Fruit fly (Drosophila melanogaster): ENCODE measurements around the gene CG3987.

The CG3987 gene

dm6 chr3R:15139816-15140473 is at the start of gene CG3987:
Gene CG3987, plus strand, starts transcription at chr3R:15139958.
- no peak for TF ChIP-seq gl (tag; optimal IDR thresholded peaks at IDR 0.05)
- peak; percentile 17 for TF ChIP-seq EcR (GFP tag; optimal IDR thresholded peaks at IDR 0.05)

- peak; percentile 67 for TF ChIP-seq CG15710 (tag; optimal IDR thresholded peaks at IDR 0.05)
- TF ChIP-seq EcR (GFP tag; optimal IDR thresholded peaks at IDR 0.05): peak; percentile 83
- peak; percentile 56 for TF ChIP-seq CG34367 (tag; optimal IDR thresholded peaks at IDR 0.05)
- peak; percentile 85 for TF ChIP-seq CG4496 (GFP tag; IDR thresholded peaks at IDR 0.05)
- peak; percentile 46 for TF ChIP-seq CG17806 (tag; optimal IDR thresholded peaks at IDR 0.05)
- peak; percentile 42 for TF ChIP-seq CG14655 (GFP tag; optimal IDR thresholded peaks at IDR 0.05)
- no peak for TF ChIP-seq CG10348 (GFP tag; IDR thresholded peaks at IDR 0.05)
- peak; percentile 26; the same call in 1 of the 2 replicates for TF ChIP-seq rn (GFP tag; IDR thresholded peaks at IDR 0.05)
- peak; percentile 76 for TF ChIP-seq Ets98B (GFP tag; IDR thresholded peaks at IDR 0.05)
- peak; percentile 42 for TF ChIP-seq Pif1A (GFP tag; optimal IDR thresholded peaks at IDR 0.05)
- peak; percentile 61 for TF ChIP-seq Pif1B (GFP tag; optimal IDR thresholded peaks at IDR 0.05)
- TF ChIP-seq CG32121 (GFP tag; IDR thresholded peaks at IDR 0.05): peak; percentile 72
- TF ChIP-seq D1 (tag; optimal IDR thresholded peaks at IDR 0.05): no peak
- TF ChIP-seq CG9948 (tag; optimal IDR thresholded peaks at IDR 0.05): no peak
- TF ChIP-seq CG12605 (GFP tag; IDR thresholded peaks at IDR 0.05): peak; percentile 84
- peak; percentile 64; the same call in 1 of the 3 replicates for TF ChIP-seq fd96Ca (GFP tag; IDR thresholded peaks at IDR 0.05)
- peak; percentile 89 for TF ChIP-seq CG13204 (GFP tag; optimal IDR thresholded peaks at IDR 0.05)
- TF ChIP-seq Snoo (tag; optimal IDR thresholded peaks at IDR 0.05): no peak
- TF ChIP-seq CG8159 (tag; optimal IDR thresholded peaks at IDR 0.05): peak; percentile 56
- peak; percentile 41 for TF ChIP-seq CG8301 (tag; optimal IDR thresholded peaks at IDR 0.05)
- TF ChIP-seq gl (tag; optimal IDR thresholded peaks at IDR 0.05): peak; percentile 79
These were observed 47.9 kb upstream of the CG3987 start for dm6 chr3R:15091680-15092343.

- peak; percentile 33; the same call in 1 of the 3 replicates for TF ChIP-seq CG4496 (GFP tag; IDR thresholded peaks at IDR 0.05)
- no peak for TF ChIP-seq CG12605 (GFP tag; IDR thresholded peaks at IDR 0.05)
- TF ChIP-seq Pif1A (GFP tag; optimal IDR thresholded peaks at IDR 0.05): peak; percentile 82
- no peak for TF ChIP-seq rn (GFP tag; IDR thresholded peaks at IDR 0.05)
- TF ChIP-seq CG9948 (tag; optimal IDR thresholded peaks at IDR 0.05): peak; percentile 82
- peak; percentile 78 for TF ChIP-seq Snoo (tag; optimal IDR thresholded peaks at IDR 0.05)
- peak; percentile 47 for TF ChIP-seq gl (tag; optimal IDR thresholded peaks at IDR 0.05)
- peak; percentile 78 for TF ChIP-seq CG34367 (tag; optimal IDR thresholded peaks at IDR 0.05)
- peak; percentile 89 for TF ChIP-seq EcR (GFP tag; optimal IDR thresholded peaks at IDR 0.05)
- TF ChIP-seq CG17806 (tag; optimal IDR thresholded peaks at IDR 0.05): peak; percentile 71
- peak; percentile 49 for TF ChIP-seq D1 (tag; optimal IDR thresholded peaks at IDR 0.05)
- no peak for TF ChIP-seq fd96Ca (GFP tag; IDR thresholded peaks at IDR 0.05)
- peak; percentile 38 for TF ChIP-seq CG13204 (GFP tag; optimal IDR thresholded peaks at IDR 0.05)
- peak; percentile 74 for TF ChIP-seq CG14655 (GFP tag; optimal IDR thresholded peaks at IDR 0.05)
- no peak for TF ChIP-seq Ets98B (GFP tag; IDR thresholded peaks at IDR 0.05)
- TF ChIP-seq CG8159 (tag; optimal IDR thresholded peaks at IDR 0.05): peak; percentile 90
- peak; percentile 61 for TF ChIP-seq Pif1B (GFP tag; optimal IDR thresholded peaks at IDR 0.05)
- TF ChIP-seq CG8301 (tag; optimal IDR thresholded peaks at IDR 0.05): peak; percentile 65
- peak; percentile 90 for TF ChIP-seq CG15710 (tag; optimal IDR thresholded peaks at IDR 0.05)
- TF ChIP-seq CG10348 (GFP tag; IDR thresholded peaks at IDR 0.05): no peak
- no peak for TF ChIP-seq CG32121 (GFP tag; IDR thresholded peaks at IDR 0.05)
These were observed 47.4 kb upstream of the CG3987 start for dm6 chr3R:15092351-15092750.

- peak; percentile 13; the same call in 1 of the 3 replicates for TF ChIP-seq CG4496 (GFP tag; IDR thresholded peaks at IDR 0.05)
- TF ChIP-seq Ets98B (GFP tag; IDR thresholded peaks at IDR 0.05): no peak
These were observed 47.0 kb upstream of the CG3987 start for dm6 chr3R:15092784-15093183.

- TF ChIP-seq CG14655 (GFP tag; optimal IDR thresholded peaks at IDR 0.05) (peak; percentile 30), EcR (GFP tag; optimal IDR thresholded peaks at IDR 0.05) (no peak), fd96Ca (GFP tag; IDR thresholded peaks at IDR 0.05) (no peak), CG9948 (tag; optimal IDR thresholded peaks at IDR 0.05) (no peak), CG10348 (GFP tag; IDR thresholded peaks at IDR 0.05) (no peak), D1 (tag; optimal IDR thresholded peaks at IDR 0.05) (no peak), CG8159 (tag; optimal IDR thresholded peaks at IDR 0.05) (peak; percentile 3), CG13204 (GFP tag; optimal IDR thresholded peaks at IDR 0.05) (no peak), CG15710 (tag; optimal IDR thresholded peaks at IDR 0.05) (no peak), Pif1A (GFP tag; optimal IDR thresholded peaks at IDR 0.05) (no peak), Snoo (tag; optimal IDR thresholded peaks at IDR 0.05) (peak; percentile 15), CG34367 (tag; optimal IDR thresholded peaks at IDR 0.05) (no peak), CG17806 (tag; optimal IDR thresholded peaks at IDR 0.05) (no peak), Pif1B (GFP tag; optimal IDR thresholded peaks at IDR 0.05) (no peak), rn (GFP tag; IDR thresholded peaks at IDR 0.05) (no peak), CG4496 (GFP tag; IDR thresholded peaks at IDR 0.05) (no peak), gl (tag; optimal IDR thresholded peaks at IDR 0.05) (no peak), CG12605 (GFP tag; IDR thresholded peaks at IDR 0.05) (no peak), CG8301 (tag; optimal IDR thresholded peaks at IDR 0.05) (no peak), Ets98B (GFP tag; IDR thresholded peaks at IDR 0.05) (no peak), CG32121 (GFP tag; IDR thresholded peaks at IDR 0.05) (no peak)
These were observed 45.4 kb upstream of the CG3987 start for dm6 chr3R:15094218-15094928.
